Worm (Caenorhabditis elegans): ENCODE results near the gene K12H6.4.

- no peak for TF ChIP-seq ets-4 (tag; optimal IDR thresholded peaks at IDR 0.05)
- no peak for TF ChIP-seq lin-11 (tag; optimal IDR thresholded peaks at IDR 0.05)
- no peak for TF ChIP-seq ref-2 (tag; optimal IDR thresholded peaks at IDR 0.05)
- TF ChIP-seq ceh-22 (tag; optimal IDR thresholded peaks at IDR 0.05) = no peak
- TF ChIP-seq npax-4 (tag; optimal IDR thresholded peaks at IDR 0.05) = no peak
- no peak for TF ChIP-seq elt-2 (tag; optimal IDR thresholded peaks at IDR 0.05)
- no peak for TF ChIP-seq ceh-34 (tag; optimal IDR thresholded peaks at IDR 0.05)
- TF ChIP-seq pqm-1 (tag; optimal IDR thresholded peaks at IDR 0.05) = no peak
- TF ChIP-seq K09A11.1 (tag; optimal IDR thresholded peaks at IDR 0.05; ENCODE audit: insufficient read depth) = no peak
- TF ChIP-seq eyg-1 (tag; optimal IDR thresholded peaks at IDR 0.05) = no peak
- no peak for TF ChIP-seq lim-6 (tag; optimal IDR thresholded peaks at IDR 0.05)
- no peak for TF ChIP-seq hlh-30 (tag; optimal IDR thresholded peaks at IDR 0.05; ENCODE audit: insufficient read depth)
- no peak for TF ChIP-seq nhr-11 (tag; optimal IDR thresholded peaks at IDR 0.05)
Measured at ce11 chrII:2845674-2846073, 21.6 kb upstream of the K12H6.4 start.
